Fruit fly (Drosophila melanogaster): ENCODE measurements around the gene S.

The S gene

DNA sequence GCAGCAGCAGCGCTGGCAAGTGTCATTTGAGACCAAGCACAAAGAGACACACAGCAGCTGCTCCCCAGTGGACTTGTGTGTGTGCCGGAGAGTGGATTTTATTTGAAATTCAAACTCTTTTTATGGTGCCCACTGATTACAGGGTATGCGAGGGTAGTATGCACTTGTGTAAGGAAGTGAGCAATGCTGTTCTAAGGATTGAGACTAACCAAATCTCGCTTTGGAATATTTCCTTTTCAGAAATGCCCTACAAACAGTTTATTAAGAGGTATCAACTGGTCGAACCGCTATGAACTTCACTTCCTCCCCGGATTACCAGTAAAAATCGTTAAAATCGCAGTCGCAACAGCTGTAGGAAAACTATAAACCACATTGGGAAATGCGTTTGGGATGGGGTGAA lies 1.9 kb downstream of the S start (continued):
- TF ChIP-seq sc (optimal IDR thresholded peaks at IDR 0.05): no peak
- peak; percentile 95 for TF ChIP-seq sc (GFP tag; optimal IDR thresholded peaks at IDR 0.05)
- peak; percentile 90 for TF ChIP-seq CG15696 (tag; optimal IDR thresholded peaks at IDR 0.05)
- peak; percentile 39 for TF ChIP-seq HLHmδ (GFP tag; optimal IDR thresholded peaks at IDR 0.05)
- peak; percentile 85 for TF ChIP-seq CG13775 (GFP tag; optimal IDR thresholded peaks at IDR 0.05)
- peak; percentile 78; the same call in 2 of the 3 replicates for TF ChIP-seq sr (GFP tag; IDR thresholded peaks at IDR 0.05)
- no peak for TF ChIP-seq inv (GFP tag; IDR thresholded peaks at IDR 0.05; ENCODE audit: partially characterized antibody)
- peak; percentile 85 for TF ChIP-seq CG12155 (GFP tag; optimal IDR thresholded peaks at IDR 0.05)
- peak; percentile 94 for TF ChIP-seq CG10654 (GFP tag; optimal IDR thresholded peaks at IDR 0.05)
- peak; percentile 89 for TF ChIP-seq ac (GFP tag; optimal IDR thresholded peaks at IDR 0.05)
- TF ChIP-seq amos (GFP tag; IDR thresholded peaks at IDR 0.05; ENCODE audit: partially characterized antibody): no peak
- peak; percentile 89 for TF ChIP-seq CG18764 (GFP tag; optimal IDR thresholded peaks at IDR 0.05)
- peak; percentile 93 for TF ChIP-seq CG14667 (GFP tag; IDR thresholded peaks at IDR 0.05)
- peak; percentile 93 to 95 for TF ChIP-seq dpn (GFP tag; optimal IDR thresholded peaks at IDR 0.05)
- peak; percentile 93 for TF ChIP-seq CG31441 (GFP tag; IDR thresholded peaks at IDR 0.05)
- no peak for TF ChIP-seq br (optimal IDR thresholded peaks at IDR 0.05)
- TF ChIP-seq Elba2 (GFP tag; optimal IDR thresholded peaks at IDR 0.05): peak; percentile 49
- TF ChIP-seq run (tag; optimal IDR thresholded peaks at IDR 0.05): peak; percentile 62
- TF ChIP-seq az2 (GFP tag; optimal IDR thresholded peaks at IDR 0.05): peak; percentile 97
- TF ChIP-seq crc (GFP tag; optimal IDR thresholded peaks at IDR 0.05): peak; percentile 82
- TF ChIP-seq grau (tag; optimal IDR thresholded peaks at IDR 0.05): peak; percentile 82
- peak; percentile 63; the same call in 1 of the 2 replicates for TF ChIP-seq NFAT (GFP tag; IDR thresholded peaks at IDR 0.05)
- peak; percentile 87 for TF ChIP-seq CG33557 (GFP tag; optimal IDR thresholded peaks at IDR 0.05)
- peak; percentile 88 for TF ChIP-seq da (GFP tag; optimal IDR thresholded peaks at IDR 0.05)
- TF ChIP-seq ewg (GFP tag; optimal IDR thresholded peaks at IDR 0.05): peak; percentile 90
- peak; percentile 76 for TF ChIP-seq caup (GFP tag; optimal IDR thresholded peaks at IDR 0.05; ENCODE audit: severe bottlenecking)
- peak; percentile 88 for TF ChIP-seq Mad (GFP tag; optimal IDR thresholded peaks at IDR 0.05)
- peak; percentile 94 for TF ChIP-seq CG12769 (tag; optimal IDR thresholded peaks at IDR 0.05)
- no peak for TF ChIP-seq Tbp (GFP tag; optimal IDR thresholded peaks at IDR 0.05)
- peak; percentile 64; the same call in 1 of the 3 replicates for TF ChIP-seq z (GFP tag; IDR thresholded peaks at IDR 0.05)
- TF ChIP-seq CG30431 (GFP tag; optimal IDR thresholded peaks at IDR 0.05): peak; percentile 94
- TF ChIP-seq usp (GFP tag; optimal IDR thresholded peaks at IDR 0.05): no peak
- TF ChIP-seq oc (tag; optimal IDR thresholded peaks at IDR 0.05): peak; percentile 95
- no peak for TF ChIP-seq zf30C (GFP tag; optimal IDR thresholded peaks at IDR 0.05)
- TF ChIP-seq Doc2 (GFP tag; IDR thresholded peaks at IDR 0.05): 0 out of 2 replicates have a peak, but pooled peaks have one; percentile 39
- TF ChIP-seq dm (GFP tag; optimal IDR thresholded peaks at IDR 0.05): peak; percentile 81
- peak; percentile 94 for TF ChIP-seq dmrt11E (tag; optimal IDR thresholded peaks at IDR 0.05)
- TF ChIP-seq pan (optimal IDR thresholded peaks at IDR 0.05): peak in 1 of 2 experiments; percentile 81
- TF ChIP-seq pan (GFP tag; optimal IDR thresholded peaks at IDR 0.05 in 1 of 2, IDR thresholded peaks at IDR 0.05 in 1 of 2): peak; percentile 61 to 93
- peak; percentile 91 for TF ChIP-seq Blimp-1 (GFP tag; optimal IDR thresholded peaks at IDR 0.05)
- peak; percentile 82 for TF ChIP-seq CG18476 (GFP tag; optimal IDR thresholded peaks at IDR 0.05)
- TF ChIP-seq ranshi (GFP tag; IDR thresholded peaks at IDR 0.05): peak; percentile 92
- TF ChIP-seq Lim3 (GFP tag; IDR thresholded peaks at IDR 0.05): peak; percentile 87
- no peak for TF ChIP-seq exex (tag; optimal IDR thresholded peaks at IDR 0.05)
- no peak for TF ChIP-seq CG8478 (optimal IDR thresholded peaks at IDR 0.05)
- peak; percentile 41 for TF ChIP-seq schlank (tag; optimal IDR thresholded peaks at IDR 0.05)
- TF ChIP-seq D (optimal IDR thresholded peaks at IDR 0.05): no peak
- TF ChIP-seq D (GFP tag; optimal IDR thresholded peaks at IDR 0.05): peak; percentile 94
- TF ChIP-seq CG31224 (GFP tag; IDR thresholded peaks at IDR 0.05): peak; percentile 70
- peak; percentile 96 for TF ChIP-seq ase (GFP tag; IDR thresholded peaks at IDR 0.05)
- TF ChIP-seq unc-4 (GFP tag; IDR thresholded peaks at IDR 0.05; ENCODE audit: partially characterized antibody): no peak
- TF ChIP-seq HLH4C (GFP tag; IDR thresholded peaks at IDR 0.05; ENCODE audit: partially characterized antibody): no peak
